Worm (Caenorhabditis elegans) whole organism, L4 larva: ENCODE data around the gene srt-34.
A peak's percentile ranks its signal among the peaks of the same experiment; 100 is the strongest.

Experiments used
- D1046.2 ChIP-seq: fragments of 200-800 bp; sonication (Bioruptor generic); IDR thresholded peaks from 2 replicates; pipeline ENCODE4 v1.3.6; 2022; ENCODE audit warnings: missing genetic modification characterization, missing compliant biosample characterization
- F10B5.3 ChIP-seq: sonication (generic microtip); optimal IDR thresholded peaks from 2 replicates; lab custom pipeline; 2016; ENCODE audit warnings: mild to moderate bottlenecking, missing genetic modification characterization, missing compliant biosample characterization
- R02D3.7 ChIP-seq: fragments of 150-350 bp; sonication (generic microtip); optimal IDR thresholded peaks from 3 replicates; lab custom pipeline; 2014; ENCODE audit warnings: missing biosample characterization, missing genetic modification characterization
- Y105C5A.15 ChIP-seq: fragments of 200-800 bp; sonication (Bioruptor generic); IDR thresholded peaks from 2 replicates; pipeline ENCODE4 v1.3.6; 2022; ENCODE audit warnings: missing genetic modification characterization, missing compliant biosample characterization
- ZK337.2 ChIP-seq: fragments of 200-800 bp; sonication (Bioruptor generic); IDR thresholded peaks from 2 replicates; pipeline ENCODE4 v1.3.6; 2022; ENCODE audit warnings: missing genetic modification reagents, missing genetic modification characterization, missing compliant biosample characterization
- aha-1 ChIP-seq: fragments of 150-350 bp; peaks from one replicate; lab custom pipeline; 2014; ENCODE audit warnings: missing biosample characterization, missing genetic modification characterization
- aly-2 ChIP-seq: sonication (generic microtip); optimal IDR thresholded peaks from 2 replicates; lab custom pipeline; 2018; ENCODE audit warnings: missing biosample characterization, missing genetic modification characterization
- ceh-32 ChIP-seq: sonication (generic microtip); optimal IDR thresholded peaks from 2 replicates; lab custom pipeline; 2016; ENCODE audit warnings: mild to moderate bottlenecking, missing genetic modification characterization, missing compliant biosample characterization; ENCODE audit not compliant: poor library complexity
- daf-12 ChIP-seq: fragments of 150-350 bp; optimal IDR thresholded peaks from 2 replicates; lab custom pipeline; 2014; ENCODE audit warnings: missing biosample characterization, missing genetic modification reagents, missing genetic modification characterization
- daf-16 ChIP-seq, 3 experiments: sonication (generic microtip); optimal IDR thresholded peaks; 2 replicates each; lab custom pipeline; 2016 to 2017; ENCODE audit warnings: missing genetic modification characterization in 3 of 3, missing genetic modification reagents in 3 of 3, mild to moderate bottlenecking in 2 of 3, missing compliant biosample characterization in 2 of 3, missing biosample characterization in 1 of 3, moderate library complexity in 1 of 3
- daf-8 ChIP-seq: fragments of 200-800 bp; sonication (Bioruptor generic); IDR thresholded peaks from 2 replicates; pipeline ENCODE4 v1.3.6; 2022; ENCODE audit warnings: missing genetic modification characterization, missing compliant biosample characterization
- dpl-1 ChIP-seq: fragments of 150-350 bp; optimal IDR thresholded peaks from 2 replicates; lab custom pipeline; 2014; ENCODE audit warnings: missing biosample characterization, missing genetic modification reagents, missing genetic modification characterization
- duxl-1 ChIP-seq: sonication (generic microtip); optimal IDR thresholded peaks from 2 replicates; lab custom pipeline; 2016; ENCODE audit warnings: mild to moderate bottlenecking, missing genetic modification characterization, moderate library complexity, missing compliant biosample characterization; ENCODE audit not compliant: poor library complexity
- dve-1 ChIP-seq: sonication (generic microtip); optimal IDR thresholded peaks from 2 replicates; lab custom pipeline; 2017; ENCODE audit warnings: antibody characterized with exemption, mild to moderate bottlenecking, missing genetic modification characterization, missing compliant biosample characterization; ENCODE audit not compliant: insufficient read depth
- gei-8 ChIP-seq: fragments of 200-800 bp; sonication (Bioruptor generic); optimal IDR thresholded peaks from 2 replicates; lab custom pipeline; 2018; ENCODE audit warnings: mild to moderate bottlenecking, missing genetic modification characterization, missing compliant biosample characterization
- hlh-11 ChIP-seq: fragments of 200-800 bp; sonication (Bioruptor generic); optimal IDR thresholded peaks from 2 replicates; lab custom pipeline; 2018; ENCODE audit warnings: mild to moderate bottlenecking, missing genetic modification characterization, missing compliant biosample characterization
- lin-13 ChIP-seq: fragments of 150-350 bp; optimal IDR thresholded peaks from 2 replicates; lab custom pipeline; 2014; ENCODE audit warnings: missing biosample characterization, missing genetic modification reagents, missing genetic modification characterization
- lin-15B ChIP-seq: fragments of 150-350 bp; sonication (generic microtip); optimal IDR thresholded peaks from 3 replicates; lab custom pipeline; 2014; ENCODE audit warnings: missing biosample characterization, missing genetic modification characterization
- lin-38 ChIP-seq: fragments of 200-800 bp; sonication (Bioruptor generic); IDR thresholded peaks from 2 replicates; pipeline ENCODE4 v1.3.6; 2022; ENCODE audit warnings: missing genetic modification reagents, missing genetic modification characterization, missing compliant biosample characterization
- mep-1 ChIP-seq: fragments of 150-350 bp; sonication (generic microtip); optimal IDR thresholded peaks from 3 replicates; lab custom pipeline; 2014; ENCODE audit warnings: missing biosample characterization, missing genetic modification characterization
- mes-2 ChIP-seq: sonication (generic microtip); optimal IDR thresholded peaks from 2 replicates; lab custom pipeline; 2016; ENCODE audit warnings: missing genotype, mild to moderate bottlenecking, missing genetic modification characterization, missing compliant biosample characterization; ENCODE audit not compliant: poor library complexity, severe bottlenecking
- mxl-2 ChIP-seq: fragments of 200-800 bp; sonication (Bioruptor generic); conservative IDR thresholded peaks from 2 replicates; pipeline ENCODE4 v1.3.6; 2022; ENCODE audit warnings: missing genetic modification reagents, missing genetic modification characterization, missing compliant biosample characterization
- nhr-10 ChIP-seq: fragments of 150-350 bp; optimal IDR thresholded peaks from 2 replicates; lab custom pipeline; 2014; ENCODE audit warnings: missing biosample characterization, missing genetic modification characterization
- nhr-102 ChIP-seq: sonication (generic microtip); optimal IDR thresholded peaks from 2 replicates; lab custom pipeline; 2016; ENCODE audit warnings: mild to moderate bottlenecking, missing genetic modification characterization, moderate library complexity, missing compliant biosample characterization
- nhr-11 ChIP-seq: fragments of 150-350 bp; optimal IDR thresholded peaks from 2 replicates; lab custom pipeline; 2014; ENCODE audit warnings: missing biosample characterization, missing genetic modification characterization
- nhr-111 ChIP-seq: fragments of 200-800 bp; sonication (Bioruptor generic); optimal IDR thresholded peaks from 2 replicates; lab custom pipeline; 2018; ENCODE audit warnings: mild to moderate bottlenecking, missing genetic modification characterization, missing compliant biosample characterization
- nhr-41 ChIP-seq: fragments of 200-800 bp; sonication (Bioruptor generic); IDR thresholded peaks from 2 replicates; pipeline ENCODE4 v1.3.6; 2022; ENCODE audit warnings: missing genetic modification reagents, missing genetic modification characterization, missing compliant biosample characterization
- nhr-48 ChIP-seq: sonication (generic microtip); optimal IDR thresholded peaks from 2 replicates; lab custom pipeline; 2016; ENCODE audit warnings: mild to moderate bottlenecking, missing genetic modification characterization, missing compliant biosample characterization
- nhr-6 ChIP-seq: fragments of 150-350 bp; optimal IDR thresholded peaks from 2 replicates; lab custom pipeline; 2014; ENCODE audit warnings: missing biosample characterization, missing genetic modification characterization
- nhr-77 ChIP-seq: fragments of 150-350 bp; optimal IDR thresholded peaks from 2 replicates; lab custom pipeline; 2014; ENCODE audit warnings: missing biosample characterization, missing genetic modification characterization
- pha-4 ChIP-seq, 2 experiments: fragments of 150-350 bp in 1 of 2; fragments of 200-800 bp in 1 of 2; sonication (Bioruptor generic) in 1 of 2; IDR thresholded peaks in 1 of 2; optimal IDR thresholded peaks in 1 of 2; 2 replicates each; pipeline versions ENCODE4 v1.3.6 to Lab custom; 2014 to 2022; ENCODE audit warnings: missing genetic modification characterization in 2 of 2, missing genetic modification reagents in 2 of 2, missing biosample characterization in 1 of 2, missing compliant biosample characterization in 1 of 2
- saeg-2 ChIP-seq: fragments of 200-800 bp; sonication (Bioruptor generic); IDR thresholded peaks from 2 replicates; pipeline ENCODE4 v1.3.6; 2022; ENCODE audit warnings: missing genetic modification reagents, missing genetic modification characterization, missing compliant biosample characterization
- set-16 ChIP-seq: fragments of 200-800 bp; sonication (Bioruptor generic); IDR thresholded peaks from 2 replicates; pipeline ENCODE4 v1.3.6; 2022; ENCODE audit warnings: missing genetic modification reagents, missing genetic modification characterization, missing compliant biosample characterization
- snpc-4 ChIP-seq: fragments of 150-350 bp; optimal IDR thresholded peaks from 2 replicates; lab custom pipeline; 2014; ENCODE audit warnings: missing biosample characterization, missing genetic modification characterization
- spr-1 ChIP-seq: sonication (generic microtip); optimal IDR thresholded peaks from 2 replicates; lab custom pipeline; 2016; ENCODE audit warnings: mild to moderate bottlenecking, missing genetic modification characterization, missing compliant biosample characterization
- tra-1 ChIP-seq: fragments of 200-800 bp; sonication (Bioruptor generic); IDR thresholded peaks from 2 replicates; pipeline ENCODE4 v1.3.6; 2022; ENCODE audit warnings: missing genetic modification reagents, missing genetic modification characterization, missing compliant biosample characterization
- unc-62 ChIP-seq, 3 experiments: fragments of 150-350 bp in 1 of 3; sonication (generic microtip); optimal IDR thresholded peaks in 2 of 3; peaks in 1 of 3; 1 replicate in 1 of 3; 2 replicates in 2 of 3; lab custom pipeline; 2014 to 2017; ENCODE audit warnings: missing biosample characterization in 3 of 3, missing genetic modification characterization in 3 of 3, missing genetic modification reagents in 3 of 3, missing genotype in 1 of 3
- zfp-3 ChIP-seq: fragments of 200-800 bp; sonication (Bioruptor generic); conservative IDR thresholded peaks from 2 replicates; pipeline ENCODE4 v1.3.6; 2022; ENCODE audit warnings: missing genetic modification reagents, missing genetic modification characterization, missing compliant biosample characterization
- zip-11 ChIP-seq: fragments of 200-800 bp; sonication (Bioruptor generic); IDR thresholded peaks from 2 replicates; pipeline ENCODE4 v1.3.6; 2022; ENCODE audit warnings: missing genetic modification characterization, missing compliant biosample characterization
- ztf-7 ChIP-seq: fragments of 150-350 bp; optimal IDR thresholded peaks from 2 replicates; lab custom pipeline; 2014; ENCODE audit warnings: missing biosample characterization, missing genetic modification characterization

Gene srt-34

DNA sequence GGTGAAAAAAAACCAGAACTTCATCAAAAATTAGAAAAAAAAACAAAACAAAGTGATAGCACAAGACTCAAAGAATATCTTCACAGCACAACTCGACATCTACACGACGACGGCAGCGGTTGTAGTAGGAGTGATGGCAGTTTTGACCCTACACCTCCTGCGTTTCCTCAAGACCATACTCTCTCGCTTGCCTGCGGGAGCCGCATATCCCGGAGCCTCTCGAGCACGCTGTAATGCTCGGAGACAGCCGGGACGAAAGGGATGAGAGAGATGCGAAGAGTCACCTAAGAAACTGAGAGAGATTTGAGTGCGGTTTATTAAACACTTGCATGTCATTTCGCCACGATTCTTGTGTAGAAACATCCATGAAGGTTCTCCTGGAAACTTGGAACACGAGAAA, 8.6 kb downstream of the srt-34 start:
- TF ChIP-seq D1046.2: no peak
- no peak for TF ChIP-seq zip-11 (GFP tag; lab: Robert Waterston, UW)
- TF ChIP-seq hlh-11: peak; percentile 9
- no peak for TF ChIP-seq lin-38 (GFP tag; lab: Robert Waterston, UW)
- TF ChIP-seq set-16 (GFP tag; lab: Robert Waterston, UW): 0 out of 2 replicates have a peak, but pooled peaks have one; percentile 17
- TF ChIP-seq aly-2 (tag; lab: Kevin White, UChicago): no peak
- TF ChIP-seq nhr-11 (tag; lab: Kevin White, UChicago): peak; percentile 1
- no peak for TF ChIP-seq R02D3.7 (tag; lab: Kevin White, UChicago)

DNA sequence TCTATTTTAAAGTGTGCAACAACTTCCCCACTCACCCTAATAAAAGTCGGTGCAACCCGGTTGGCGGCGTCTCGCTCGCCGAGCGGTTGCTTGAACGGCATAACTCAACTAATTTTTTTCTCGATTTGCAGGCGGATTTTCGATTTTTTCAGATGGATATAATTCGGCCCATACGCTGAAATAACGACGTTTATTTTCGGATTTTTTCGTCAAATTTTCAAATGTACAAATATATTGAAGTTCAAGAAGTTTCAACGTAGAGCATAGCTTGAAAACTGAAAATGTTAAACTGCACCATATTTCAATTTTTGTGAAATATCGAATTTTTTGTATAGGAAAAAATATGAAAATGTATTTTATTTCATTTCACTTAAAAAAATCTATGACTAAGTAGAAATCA, 10.3 kb downstream of the srt-34 start, which contains the start of gene ketn-1:
TSS of gene ketn-1 (minus strand) at position 101 of the 400 bp plus-strand sequence.
- TF ChIP-seq aha-1 (peak; percentile 78), zfp-3 (GFP tag; lab: Robert Waterston, UW) (no peak), zip-11 (GFP tag; lab: Robert Waterston, UW) (no peak), aly-2 (tag; lab: Kevin White, UChicago) (no peak), saeg-2 (no peak), ztf-7 (tag; lab: Kevin White, UChicago) (no peak), pha-4 (GFP tag; IDR thresholded peaks at IDR 0.05; lab: Robert Waterston, UW) (no peak), pha-4 (tag; optimal IDR thresholded peaks at IDR 0.05; lab: Kevin White, UChicago) (no peak)
- TF ChIP-seq, all 104 proteins: peak for 1

DNA sequence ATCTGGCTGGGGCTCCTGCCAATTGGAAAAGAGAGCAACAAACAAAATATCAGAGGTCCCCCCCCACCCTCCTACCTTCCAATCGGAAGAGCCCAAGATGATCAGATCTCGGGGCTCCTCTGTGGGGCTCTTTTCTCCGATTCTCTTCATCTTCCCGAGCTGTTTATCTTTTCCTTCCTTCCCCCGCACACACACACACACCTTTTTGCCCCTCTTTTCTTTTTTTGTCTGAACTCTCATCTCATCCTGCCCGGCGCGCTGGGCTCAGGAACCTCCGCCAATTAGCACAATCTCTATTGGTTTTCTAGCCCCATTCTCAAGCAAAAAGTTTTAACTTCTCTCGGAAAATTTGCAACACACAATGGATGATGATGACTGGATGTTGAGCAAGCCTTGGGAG, 14.8 kb downstream of the srt-34 start:
- TF ChIP-seq hlh-11 (peak; percentile 11), mxl-2 (no peak), lin-15B (no peak), daf-12 (tag; lab: Kevin White, UChicago) (no peak), daf-16 (GFP tag; optimal IDR thresholded peaks at IDR 0.05; lab: Kevin White, UChicago) (peak in 1 of 2 experiments; percentile 35), daf-16 (tag; optimal IDR thresholded peaks at IDR 0.05; lab: Kevin White, UChicago) (no peak), ZK337.2 (GFP tag; lab: Robert Waterston, UW) (no peak), nhr-10 (tag; lab: Kevin White, UChicago) (no peak), nhr-48 (tag; lab: Kevin White, UChicago) (no peak), set-16 (GFP tag; lab: Robert Waterston, UW) (peak; percentile 48), nhr-77 (tag; lab: Kevin White, UChicago) (no peak), F10B5.3 (tag; lab: Kevin White, UChicago) (no peak)
- TF ChIP-seq, all 104 proteins: peak for 3

DNA sequence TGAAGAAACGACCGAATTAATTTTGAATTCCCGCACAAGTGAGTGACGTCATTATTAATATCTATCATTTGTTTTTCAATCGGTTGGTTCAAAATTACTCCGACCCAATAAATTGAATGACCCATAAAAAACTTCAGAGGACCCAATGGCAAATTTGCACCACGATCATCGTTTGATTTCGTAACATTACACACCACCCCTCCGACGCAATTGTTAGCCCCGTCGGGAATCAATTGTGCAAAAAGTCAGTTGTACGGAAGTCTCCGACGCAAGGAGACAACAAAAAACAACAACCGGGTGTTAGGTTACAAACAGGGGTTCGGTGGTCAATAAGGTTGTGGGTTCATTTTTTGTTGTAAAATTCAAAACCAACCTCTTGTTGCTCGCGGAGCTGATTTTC, 16.1 kb downstream of the srt-34 start:
- TF ChIP-seq snpc-4 (no peak), daf-16 (GFP tag; optimal IDR thresholded peaks at IDR 0.05; lab: Kevin White, UChicago) (peak in 1 of 2 experiments; percentile 68), daf-16 (tag; optimal IDR thresholded peaks at IDR 0.05; lab: Kevin White, UChicago) (no peak), mes-2 (no peak), unc-62 (GFP tag; optimal IDR thresholded peaks at IDR 0.05 in 1 of 2; lab: Kevin White, UChicago) (peak in 1 of 2 experiments; percentile 89), unc-62 (tag; optimal IDR thresholded peaks at IDR 0.05; lab: Kevin White, UChicago) (no peak), spr-1 (tag; lab: Kevin White, UChicago) (no peak), Y105C5A.15 (no peak), tra-1 (no peak), lin-13 (no peak), dve-1 (no peak), ZK337.2 (GFP tag; lab: Robert Waterston, UW) (no peak), set-16 (GFP tag; lab: Robert Waterston, UW) (no peak), nhr-41 (GFP tag; lab: Robert Waterston, UW) (no peak), duxl-1 (tag; lab: Kevin White, UChicago) (no peak), gei-8 (GFP tag; lab: Kevin White, UChicago) (no peak), aha-1 (no peak), dpl-1 (GFP tag; lab: Kevin White, UChicago) (no peak), ceh-32 (tag; lab: Kevin White, UChicago) (no peak), nhr-6 (tag; lab: Kevin White, UChicago) (no peak), daf-8 (no peak), mep-1 (tag; lab: Kevin White, UChicago) (no peak), nhr-102 (tag; lab: Kevin White, UChicago) (no peak), saeg-2 (no peak), nhr-111 (GFP tag; lab: Kevin White, UChicago) (no peak), hlh-11 (peak; percentile 14)
